Fruit fly (Drosophila melanogaster): ENCODE measurements around the gene jar.

Gene jar

dm6 chr3R:24289768-24290349 lies 18.8 kb upstream of the jar start, which contains the start of the genes CG34290 and Uck (continued):
- TF ChIP-seq Usf (GFP tag; optimal IDR thresholded peaks at IDR 0.05): peak; percentile 6
- TF ChIP-seq Dad (GFP tag; optimal IDR thresholded peaks at IDR 0.05): peak; percentile 71
- TF ChIP-seq Antp (GFP tag; optimal IDR thresholded peaks at IDR 0.05): peak; percentile 59
- TF ChIP-seq Mrtf (GFP tag; IDR thresholded peaks at IDR 0.05): no peak

DNA sequence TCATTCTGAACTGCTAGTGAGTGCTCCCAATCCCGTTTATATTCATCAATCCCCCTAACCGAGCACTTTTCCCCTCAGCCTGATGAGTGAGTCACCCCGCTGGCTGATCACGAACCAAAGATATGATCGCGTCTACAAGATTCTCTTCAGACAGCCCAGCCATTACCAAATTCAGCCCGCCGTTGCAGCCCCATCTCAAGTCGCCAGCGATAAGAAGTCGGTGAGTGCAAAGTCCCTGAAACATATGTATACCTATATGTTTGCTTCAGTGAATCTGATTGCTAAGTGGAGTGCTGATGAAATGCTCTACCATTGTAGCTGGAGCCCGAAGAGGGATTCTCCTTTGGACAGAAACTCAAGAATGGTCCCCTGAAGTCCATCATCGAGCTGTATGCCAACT lies 16.1 kb upstream of the jar start:
- peak; percentile 38 for TF ChIP-seq nom (GFP tag; optimal IDR thresholded peaks at IDR 0.05)
- TF ChIP-seq Ets65A (GFP tag): peak; percentile 68
- TF ChIP-seq Pdp1 (GFP tag; optimal IDR thresholded peaks at IDR 0.05): no peak

DNA sequence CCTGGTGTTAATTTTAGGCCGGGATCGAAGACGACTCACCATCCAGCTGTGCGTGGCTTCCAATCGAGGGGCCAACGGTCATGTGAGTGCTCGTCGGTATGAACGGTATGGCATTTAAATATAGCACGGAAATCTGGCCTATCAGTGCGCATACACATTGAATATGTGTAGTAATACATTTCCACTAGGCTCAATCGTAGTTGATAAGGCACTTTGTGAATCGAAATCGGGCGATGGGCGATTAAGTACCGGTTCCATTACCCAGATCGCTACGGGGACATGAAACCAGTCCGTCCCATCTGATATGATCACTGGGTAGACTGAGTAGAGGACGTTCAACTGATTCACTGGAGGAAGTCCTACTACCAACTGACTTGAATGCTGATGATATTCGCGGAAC lies 14.4 kb upstream of the jar start:
- TF ChIP-seq CG15514 (GFP tag; optimal IDR thresholded peaks at IDR 0.05) (peak; percentile 35), CG15269 (tag; optimal IDR thresholded peaks at IDR 0.05) (no peak), nom (GFP tag; optimal IDR thresholded peaks at IDR 0.05) (peak; percentile 23), sug (tag; optimal IDR thresholded peaks at IDR 0.05) (peak; percentile 53), CG18619 (GFP tag; optimal IDR thresholded peaks at IDR 0.05) (no peak)

dm6 chr3R:24284164-24284563 lies 13.1 kb upstream of the jar start:
- no peak for TF ChIP-seq CG1602 (GFP tag; optimal IDR thresholded peaks at IDR 0.05)
- peak; percentile 75 for TF ChIP-seq sens (GFP tag)
- peak; percentile 55 for TF ChIP-seq twi (tag; optimal IDR thresholded peaks at IDR 0.05)
- TF ChIP-seq Blimp-1 (GFP tag; optimal IDR thresholded peaks at IDR 0.05): peak; percentile 71
- peak; percentile 11 for TF ChIP-seq Ets65A (GFP tag)
- no peak for TF ChIP-seq CG11093 (GFP tag; IDR thresholded peaks at IDR 0.05)

DNA sequence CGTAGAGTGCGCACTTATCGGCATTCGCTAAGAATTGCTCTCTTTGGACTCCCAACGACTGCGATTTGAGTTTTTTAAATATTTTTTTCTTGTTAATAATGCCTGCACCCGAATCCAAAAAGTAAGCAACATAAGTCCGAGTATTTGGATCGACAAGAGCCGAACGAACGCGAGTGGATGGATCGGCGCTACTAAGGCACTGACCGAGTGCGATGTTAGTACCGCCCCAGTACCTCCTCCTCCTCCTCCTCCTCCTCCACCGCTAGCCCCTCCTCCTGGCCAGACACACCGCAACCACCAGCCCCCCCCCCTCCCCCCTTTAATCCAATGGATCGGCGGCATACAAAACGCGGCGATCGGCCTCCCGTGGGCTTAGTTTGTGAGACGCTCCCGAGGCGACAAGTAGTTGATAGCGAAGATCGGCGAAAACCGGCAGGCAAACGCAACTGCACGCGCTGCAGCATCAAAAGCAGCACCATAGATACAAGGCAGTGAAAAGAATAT lies 12.6 kb upstream of the jar start, which contains the start of gene CG6356:
Gene CG6356, plus strand, starts transcription at position 374 of the 504 bp plus-strand sequence.
- TF ChIP-seq sqz (GFP tag; optimal IDR thresholded peaks at IDR 0.05) (no peak), CG7839 (tag; optimal IDR thresholded peaks at IDR 0.05) (no peak), CG6813 (GFP tag; optimal IDR thresholded peaks at IDR 0.05) (no peak), CG10959 (GFP tag; IDR thresholded peaks at IDR 0.05) (no peak), Dref (GFP tag; IDR thresholded peaks at IDR 0.05) (0 out of 2 replicates have a peak, but pooled peaks have one; percentile 6), CG4820 (GFP tag; optimal IDR thresholded peaks at IDR 0.05) (no peak), CG18599 (GFP tag; optimal IDR thresholded peaks at IDR 0.05) (peak; percentile 5), CG10565 (GFP tag; optimal IDR thresholded peaks at IDR 0.05) (no peak), her (GFP tag; optimal IDR thresholded peaks at IDR 0.05) (no peak), CG2199 (GFP tag; IDR thresholded peaks at IDR 0.05) (peak; percentile 65; the same call in 1 of the 3 replicates), Eip74EF (GFP tag; optimal IDR thresholded peaks at IDR 0.05) (no peak), Chrac-16 (GFP tag; optimal IDR thresholded peaks at IDR 0.05) (no peak), CG11504 (tag; optimal IDR thresholded peaks at IDR 0.05) (peak; percentile 44), Mrtf (GFP tag; IDR thresholded peaks at IDR 0.05) (no peak), rib (GFP tag; IDR thresholded peaks at IDR 0.05) (peak; percentile 57; the same call in 1 of the 2 replicates), CG7745 (tag; optimal IDR thresholded peaks at IDR 0.05) (no peak), HLHmδ (GFP tag; optimal IDR thresholded peaks at IDR 0.05) (peak; percentile 35), CG32532 (GFP tag; IDR thresholded peaks at IDR 0.05) (no peak), jigr1 (GFP tag; IDR thresholded peaks at IDR 0.05) (no peak), Ptx1 (GFP tag; IDR thresholded peaks at IDR 0.05) (0 out of 2 replicates have a peak, but pooled peaks have one; percentile 9), Hr39 (optimal IDR thresholded peaks at IDR 0.05) (peak; percentile 66), crol (GFP tag; IDR thresholded peaks at IDR 0.05) (peak; percentile 99), chm (GFP tag; IDR thresholded peaks at IDR 0.05) (no peak), sens (GFP tag) (no peak), CG10543 (GFP tag; optimal IDR thresholded peaks at IDR 0.05) (peak; percentile 87), CG12155 (GFP tag; optimal IDR thresholded peaks at IDR 0.05) (no peak), CG3407 (GFP tag; optimal IDR thresholded peaks at IDR 0.05) (no peak), kah (GFP tag; optimal IDR thresholded peaks at IDR 0.05) (peak; percentile 81), Dfd (GFP tag; optimal IDR thresholded peaks at IDR 0.05) (no peak)

Measured in whole organism, embryonic.